Worm (Caenorhabditis elegans) whole organism, L3 larva: ENCODE results near the gene taf-13.

Source experiments
- ceh-28 ChIP-seq: fragments of 150-350 bp; optimal IDR thresholded peaks from 2 replicates; lab custom pipeline; 2014; ENCODE audit warnings: missing biosample characterization, missing genetic modification reagents, missing genetic modification characterization
- elt-1 ChIP-seq: fragments of 150-350 bp; optimal IDR thresholded peaks from 2 replicates; lab custom pipeline; 2014; ENCODE audit warnings: missing biosample characterization, missing genetic modification characterization
- elt-3 ChIP-seq, 3 experiments: fragments of 150-350 bp in 1 of 3; sonication (generic microtip) in 2 of 3; optimal IDR thresholded peaks; 2 replicates in 2 of 3; 4 replicates in 1 of 3; lab custom pipeline; 2014 to 2017; ENCODE audit warnings: missing biosample characterization in 3 of 3, missing genetic modification characterization in 3 of 3
- mdl-1 ChIP-seq: fragments of 150-350 bp; optimal IDR thresholded peaks from 2 replicates; lab custom pipeline; 2014; ENCODE audit warnings: missing biosample characterization, missing genetic modification characterization
- nfya-1 ChIP-seq: sonication (generic microtip); optimal IDR thresholded peaks from 2 replicates; lab custom pipeline; 2017; ENCODE audit warnings: missing genetic modification characterization, mild to moderate bottlenecking, missing compliant biosample characterization, antibody characterized with exemption, moderate library complexity; ENCODE audit not compliant: insufficient read depth
- pqm-1 ChIP-seq: fragments of 150-350 bp; optimal IDR thresholded peaks from 2 replicates; lab custom pipeline; 2017; ENCODE audit warnings: missing biosample characterization, missing genetic modification characterization, inconsistent platforms
- unc-62 ChIP-seq: fragments of 150-350 bp; sonication (generic microtip); optimal IDR thresholded peaks from 4 replicates; lab custom pipeline; 2014; ENCODE audit warnings: missing biosample characterization, missing genetic modification reagents, missing genetic modification characterization
- ztf-11 ChIP-seq: fragments of 150-350 bp; optimal IDR thresholded peaks from 2 replicates; lab custom pipeline; 2014; ENCODE audit warnings: missing biosample characterization, missing genetic modification characterization
- ztf-4 ChIP-seq: fragments of 150-350 bp; optimal IDR thresholded peaks from 2 replicates; lab custom pipeline; 2014; ENCODE audit warnings: missing biosample characterization, missing genetic modification characterization

DNA sequence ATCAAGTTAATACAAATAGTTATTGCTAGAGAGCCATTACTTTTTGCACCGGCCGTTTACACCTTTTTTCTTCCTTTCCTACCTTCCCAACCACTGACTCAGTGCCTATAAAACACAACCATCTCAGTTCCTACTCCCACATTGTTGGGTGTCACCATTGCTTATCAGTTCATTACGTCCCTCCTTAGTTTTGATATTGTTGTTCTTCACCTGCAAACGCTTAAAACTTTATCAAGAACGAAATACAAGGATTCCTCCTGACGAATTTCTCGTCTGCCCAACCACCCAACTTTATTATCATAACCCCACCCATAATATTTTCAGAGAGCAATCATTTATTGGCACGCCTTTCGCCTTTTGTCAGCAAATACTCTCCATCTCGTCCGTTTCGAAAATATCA lies 21.7 kb upstream of the taf-13 start:
- no peak for TF ChIP-seq elt-3 (tag; optimal IDR thresholded peaks at IDR 0.05; lab: Kevin White, UChicago)
- no peak for TF ChIP-seq ztf-11 (tag; lab: Kevin White, UChicago)
- TF ChIP-seq mdl-1 (tag; lab: Kevin White, UChicago) = no peak
- no peak for TF ChIP-seq unc-62 (GFP tag; lab: Kevin White, UChicago)
- no peak for TF ChIP-seq ztf-4 (tag; lab: Kevin White, UChicago)
- TF ChIP-seq nfya-1 (tag; lab: Kevin White, UChicago) = no peak
- TF ChIP-seq pqm-1 (tag; lab: Kevin White, UChicago) = peak; percentile 38
- TF ChIP-seq ceh-28 (tag; lab: Kevin White, UChicago) = no peak
- no peak for TF ChIP-seq elt-1 (tag; lab: Kevin White, UChicago)
